Worm (Caenorhabditis elegans) whole organism, young adult: ENCODE measurements around the gene Y57G11C.5.

Source experiments
- B0019.2 ChIP-seq: fragments of 200-800 bp; sonication (Bioruptor generic); conservative IDR thresholded peaks from 2 replicates; pipeline ENCODE4 v1.3.6; 2022; ENCODE audit warnings: missing genetic modification reagents, missing genetic modification characterization, missing compliant biosample characterization
- B0035.1 ChIP-seq: sonication (generic microtip); optimal IDR thresholded peaks from 2 replicates; lab custom pipeline; 2016; ENCODE audit warnings: missing genetic modification characterization, mild to moderate bottlenecking, missing compliant biosample characterization, missing genotype, missing genetic modification reagents
- D2030.7 ChIP-seq: fragments of 200-800 bp; sonication (Bioruptor generic); IDR thresholded peaks from 2 replicates; pipeline ENCODE4 v1.3.6; 2022; ENCODE audit warnings: missing genetic modification reagents, missing genetic modification characterization, missing compliant biosample characterization
- F33H1.4 ChIP-seq: fragments of 200-800 bp; sonication (Bioruptor generic); IDR thresholded peaks from 2 replicates; pipeline ENCODE4 v1.3.6; 2022; ENCODE audit warnings: missing genetic modification reagents, missing genetic modification characterization, missing compliant biosample characterization
- F39B2.1 ChIP-seq: fragments of 200-800 bp; sonication (Bioruptor generic); IDR thresholded peaks from 2 replicates; pipeline ENCODE4 v1.3.6; 2022; ENCODE audit warnings: missing genetic modification reagents, missing genetic modification characterization, missing compliant biosample characterization
- F52B5.7 ChIP-seq: sonication (generic microtip); optimal IDR thresholded peaks from 2 replicates; lab custom pipeline; 2016; ENCODE audit warnings: mild to moderate bottlenecking, missing genetic modification characterization, missing compliant biosample characterization
- K12H6.12 ChIP-seq: fragments of 200-800 bp; sonication (Bioruptor generic); optimal IDR thresholded peaks from 2 replicates; lab custom pipeline; 2018; ENCODE audit warnings: mild to moderate bottlenecking, missing genetic modification characterization, missing compliant biosample characterization
- Y53F4B.3 ChIP-seq: fragments of 200-800 bp; sonication (Bioruptor generic); IDR thresholded peaks from 2 replicates; pipeline ENCODE4 v1.3.6; 2022; ENCODE audit warnings: missing genetic modification reagents, missing genetic modification characterization, missing compliant biosample characterization
- Y95B8A.8 ChIP-seq: fragments of 200-800 bp; sonication (Bioruptor generic); IDR thresholded peaks from 2 replicates; pipeline ENCODE4 v1.3.6; 2022; ENCODE audit warnings: missing genetic modification reagents, missing genetic modification characterization, missing compliant biosample characterization
- ZK185.1 ChIP-seq: sonication (generic microtip); optimal IDR thresholded peaks from 2 replicates; lab custom pipeline; 2016; ENCODE audit warnings: mild to moderate bottlenecking, missing genetic modification characterization, missing compliant biosample characterization; ENCODE audit not compliant: poor library complexity, severe bottlenecking
- aptf-2 ChIP-seq: fragments of 200-800 bp; sonication (Bioruptor generic); conservative IDR thresholded peaks from 2 replicates; pipeline ENCODE4 v1.3.6; 2022; ENCODE audit warnings: missing genetic modification reagents, missing genetic modification characterization, missing compliant biosample characterization
- attf-3 ChIP-seq: fragments of 200-800 bp; sonication (Bioruptor generic); conservative IDR thresholded peaks from 2 replicates; pipeline ENCODE4 v1.3.6; 2022; ENCODE audit warnings: missing genetic modification reagents, missing genetic modification characterization, missing compliant biosample characterization
- attf-6 ChIP-seq: fragments of 200-800 bp; sonication (Bioruptor generic); IDR thresholded peaks from 2 replicates; pipeline ENCODE4 v1.3.6; 2022; ENCODE audit warnings: missing genetic modification reagents, missing genetic modification characterization, missing compliant biosample characterization
- bed-1 ChIP-seq: fragments of 200-800 bp; sonication (Bioruptor generic); IDR thresholded peaks from 2 replicates; pipeline ENCODE4 v1.3.6; 2022; ENCODE audit warnings: missing genetic modification reagents, missing genetic modification characterization, missing compliant biosample characterization
- ccch-3 ChIP-seq: fragments of 200-800 bp; sonication (Bioruptor generic); optimal IDR thresholded peaks from 2 replicates; lab custom pipeline; 2018; ENCODE audit warnings: mild to moderate bottlenecking, missing genetic modification characterization, missing compliant biosample characterization
- ceh-100 ChIP-seq: fragments of 200-800 bp; sonication (Bioruptor generic); IDR thresholded peaks from 2 replicates; pipeline ENCODE4 v1.3.6; 2022; ENCODE audit warnings: missing genetic modification reagents, missing genetic modification characterization, missing compliant biosample characterization
- ceh-27 ChIP-seq: fragments of 200-800 bp; sonication (Bioruptor generic); optimal IDR thresholded peaks from 2 replicates; lab custom pipeline; 2018; ENCODE audit warnings: mild to moderate bottlenecking, missing genetic modification characterization, moderate library complexity, missing compliant biosample characterization
- ceh-40 ChIP-seq: fragments of 200-800 bp; sonication (Bioruptor generic); IDR thresholded peaks from 2 replicates; pipeline ENCODE4 v1.3.6; 2022; ENCODE audit warnings: missing genetic modification characterization, missing compliant biosample characterization
- ceh-58 ChIP-seq: fragments of 200-800 bp; sonication (Bioruptor generic); IDR thresholded peaks from 2 replicates; pipeline ENCODE4 v1.3.6; 2022; ENCODE audit warnings: missing genetic modification characterization, missing compliant biosample characterization
- ceh-79 ChIP-seq: sonication (generic microtip); optimal IDR thresholded peaks from 2 replicates; lab custom pipeline; 2017; ENCODE audit warnings: mild to moderate bottlenecking, missing genetic modification characterization, missing compliant biosample characterization
- dpff-1 ChIP-seq: sonication (generic microtip); optimal IDR thresholded peaks from 2 replicates; lab custom pipeline; 2017; ENCODE audit warnings: mild to moderate bottlenecking, missing genetic modification characterization, missing compliant biosample characterization
- egl-18 ChIP-seq: fragments of 200-800 bp; sonication (Bioruptor generic); IDR thresholded peaks from 2 replicates; pipeline ENCODE4 v1.3.6; 2022; ENCODE audit warnings: missing genetic modification reagents, missing genetic modification characterization, missing compliant biosample characterization
- egl-44 ChIP-seq: fragments of 200-800 bp; sonication (Bioruptor generic); IDR thresholded peaks from 2 replicates; pipeline ENCODE4 v1.3.6; 2022; ENCODE audit warnings: missing genetic modification reagents, missing genetic modification characterization, missing compliant biosample characterization
- ets-4 ChIP-seq: fragments of 200-800 bp; sonication (Bioruptor generic); optimal IDR thresholded peaks from 2 replicates; lab custom pipeline; 2018; ENCODE audit warnings: mild to moderate bottlenecking, missing genetic modification characterization, missing compliant biosample characterization
- fkh-3 ChIP-seq: sonication (generic microtip); optimal IDR thresholded peaks from 2 replicates; lab custom pipeline; 2016; ENCODE audit warnings: mild to moderate bottlenecking, missing genetic modification characterization, missing compliant biosample characterization
- gei-17 ChIP-seq: fragments of 200-800 bp; sonication (Bioruptor generic); optimal IDR thresholded peaks from 2 replicates; lab custom pipeline; 2018; ENCODE audit warnings: mild to moderate bottlenecking, missing genetic modification characterization, missing compliant biosample characterization
- hsf-1 ChIP-seq: fragments of 200-800 bp; sonication (Bioruptor generic); IDR thresholded peaks from 2 replicates; pipeline ENCODE4 v1.3.6; 2022; ENCODE audit warnings: missing genetic modification reagents, missing genetic modification characterization, missing compliant biosample characterization
- lag-1 ChIP-seq: fragments of 200-800 bp; sonication (Bioruptor generic); IDR thresholded peaks from 2 replicates; pipeline ENCODE4 v1.3.6; 2022; ENCODE audit warnings: missing genetic modification reagents, missing genetic modification characterization, missing compliant biosample characterization
- lin-40 ChIP-seq: sonication (generic microtip); optimal IDR thresholded peaks from 2 replicates; lab custom pipeline; 2016; ENCODE audit warnings: missing genetic modification characterization, mild to moderate bottlenecking, missing compliant biosample characterization, missing genotype, missing genetic modification reagents
- lsy-27 ChIP-seq: sonication (generic microtip); optimal IDR thresholded peaks from 2 replicates; lab custom pipeline; 2017; ENCODE audit warnings: missing genetic modification characterization, mild to moderate bottlenecking, missing compliant biosample characterization, antibody characterized with exemption, missing genotype, borderline replicate concordance; ENCODE audit not compliant: insufficient read depth
- madf-3 ChIP-seq: fragments of 200-800 bp; sonication (Bioruptor generic); IDR thresholded peaks from 2 replicates; pipeline ENCODE4 v1.3.6; 2022; ENCODE audit warnings: missing genetic modification reagents, missing genetic modification characterization, missing compliant biosample characterization
- madf-8 ChIP-seq: fragments of 200-800 bp; sonication (Bioruptor generic); conservative IDR thresholded peaks from 2 replicates; pipeline ENCODE4 v1.3.6; 2022; ENCODE audit warnings: missing genetic modification reagents, missing genetic modification characterization, missing compliant biosample characterization
- mel-28 ChIP-seq: sonication (generic microtip); optimal IDR thresholded peaks from 2 replicates; lab custom pipeline; 2016; ENCODE audit warnings: borderline replicate concordance, mild to moderate bottlenecking, missing genetic modification characterization, missing compliant biosample characterization
- nfya-1 ChIP-seq: sonication (generic microtip); optimal IDR thresholded peaks from 2 replicates; lab custom pipeline; 2017; ENCODE audit warnings: antibody characterized with exemption, missing compliant biosample characterization, missing genetic modification characterization, borderline replicate concordance; ENCODE audit not compliant: insufficient read depth
- nfya-2 ChIP-seq: fragments of 200-800 bp; sonication (Bioruptor generic); IDR thresholded peaks from 2 replicates; pipeline ENCODE4 v1.3.6; 2022; ENCODE audit warnings: missing genetic modification reagents, missing genetic modification characterization, missing compliant biosample characterization
- nhr-120 ChIP-seq: fragments of 200-800 bp; sonication (Bioruptor generic); IDR thresholded peaks from 2 replicates; pipeline ENCODE4 v1.3.6; 2022; ENCODE audit warnings: missing genetic modification characterization, missing compliant biosample characterization
- nhr-179 ChIP-seq: sonication (generic microtip); optimal IDR thresholded peaks from 2 replicates; lab custom pipeline; 2016; ENCODE audit warnings: mild to moderate bottlenecking, missing genetic modification characterization, missing compliant biosample characterization
- pbrm-1 ChIP-seq: fragments of 200-800 bp; sonication (Bioruptor generic); IDR thresholded peaks from 2 replicates; pipeline ENCODE4 v1.3.6; 2022; ENCODE audit warnings: missing genetic modification reagents, missing genetic modification characterization, missing compliant biosample characterization
- rpc-1 ChIP-seq, 2 experiments: fragments of 150-350 bp in 1 of 2; sonication (generic microtip) in 1 of 2; optimal IDR thresholded peaks; 2 replicates each; lab custom pipeline; 2014 to 2018; ENCODE audit warnings: missing biosample characterization in 1 of 2, missing genetic modification characterization in 1 of 2, missing genetic modification reagents in 1 of 2, missing genotype in 1 of 2
- sea-2 ChIP-seq: fragments of 200-800 bp; sonication (Bioruptor generic); IDR thresholded peaks from 2 replicates; pipeline ENCODE4 v1.3.6; 2022; ENCODE audit warnings: missing genetic modification characterization, missing compliant biosample characterization
- snpc-1.1 ChIP-seq: sonication (generic microtip); optimal IDR thresholded peaks from 2 replicates; lab custom pipeline; 2017; ENCODE audit warnings: missing genetic modification characterization, mild to moderate bottlenecking, missing compliant biosample characterization, antibody characterized with exemption, moderate library complexity, missing genotype, missing genetic modification reagents; ENCODE audit not compliant: insufficient read depth
- snpc-1.3 ChIP-seq: sonication (generic microtip); optimal IDR thresholded peaks from 2 replicates; lab custom pipeline; 2017; ENCODE audit warnings: missing genetic modification characterization, mild to moderate bottlenecking, missing compliant biosample characterization, antibody characterized with exemption, moderate library complexity, missing genotype, missing genetic modification reagents; ENCODE audit not compliant: insufficient read depth
- tbp1 ChIP-seq: fragments of 200-800 bp; sonication (Bioruptor generic); optimal IDR thresholded peaks from 2 replicates; lab custom pipeline; 2018; ENCODE audit warnings: mild to moderate bottlenecking, missing genetic modification characterization, missing compliant biosample characterization
- unc-130 ChIP-seq: sonication (generic microtip); optimal IDR thresholded peaks from 2 replicates; lab custom pipeline; 2016; ENCODE audit warnings: missing genetic modification reagents, missing genetic modification characterization, missing compliant biosample characterization
- zim-3 ChIP-seq: sonication (generic microtip); optimal IDR thresholded peaks from 2 replicates; lab custom pipeline; 2017; ENCODE audit warnings: mild to moderate bottlenecking, missing genetic modification characterization, moderate library complexity, missing compliant biosample characterization
- ztf-18 ChIP-seq: sonication (generic microtip); optimal IDR thresholded peaks from 2 replicates; lab custom pipeline; 2016; ENCODE audit warnings: missing genotype, mild to moderate bottlenecking, missing genetic modification characterization, missing compliant biosample characterization
- ztf-6 ChIP-seq: fragments of 200-800 bp; sonication (Bioruptor generic); IDR thresholded peaks from 2 replicates; pipeline ENCODE4 v1.3.6; 2022; ENCODE audit warnings: missing genetic modification reagents, missing genetic modification characterization, missing compliant biosample characterization

The Y57G11C.5 gene

DNA sequence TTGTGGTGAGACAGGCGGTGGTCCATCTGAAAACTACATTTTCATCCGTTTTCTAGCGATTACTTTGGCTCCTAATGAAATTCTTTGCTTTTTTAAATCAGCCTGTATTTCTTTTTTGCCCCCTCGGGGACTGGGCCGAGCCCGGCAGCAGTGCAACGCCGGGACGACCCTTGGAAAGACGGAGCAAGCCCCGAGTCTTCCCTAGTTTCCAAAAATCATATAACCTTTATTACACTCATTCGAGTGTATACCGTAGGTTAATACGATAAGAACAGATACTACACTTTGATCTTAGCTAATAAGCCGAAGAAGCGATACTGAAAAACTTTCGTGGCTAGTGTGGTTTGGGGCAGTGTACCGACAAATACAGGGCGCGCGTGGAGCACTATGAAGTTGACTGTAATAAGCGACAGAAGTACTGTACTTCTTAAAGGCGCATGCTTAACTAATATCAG lies 490 bp downstream of the Y57G11C.5 start (continued):
- TF ChIP-seq ceh-100 (GFP tag; lab: Robert Waterston, UW) = peak; percentile 70
- peak; percentile 96 for TF ChIP-seq snpc-1.1 (tag; lab: Kevin White, UChicago)
- peak; percentile 98 for TF ChIP-seq D2030.7 (GFP tag; lab: Robert Waterston, UW)
- TF ChIP-seq ztf-18 (tag; lab: Kevin White, UChicago) = peak; percentile 54
- no peak for TF ChIP-seq zim-3 (tag; lab: Kevin White, UChicago)
- TF ChIP-seq pbrm-1 (GFP tag; lab: Robert Waterston, UW) = peak; percentile 96
- peak; percentile 42 for TF ChIP-seq lsy-27 (tag; lab: Kevin White, UChicago)
- TF ChIP-seq Y53F4B.3 (GFP tag; lab: Robert Waterston, UW) = peak; percentile 72
- 0 out of 2 replicates have a peak, but pooled peaks have one; percentile 47 for TF ChIP-seq Y95B8A.8 (GFP tag; lab: Robert Waterston, UW)
- TF ChIP-seq madf-8 (GFP tag; lab: Robert Waterston, UW) = peak; percentile 99
- TF ChIP-seq attf-3 (GFP tag; lab: Robert Waterston, UW) = peak; percentile 44
- TF ChIP-seq ccch-3 (GFP tag; lab: Kevin White, UChicago) = no peak
- no peak for TF ChIP-seq K12H6.12 (tag; lab: Kevin White, UChicago)
- no peak for TF ChIP-seq ceh-58
- no peak for TF ChIP-seq ceh-79 (tag; lab: Kevin White, UChicago)
- TF ChIP-seq F52B5.7 (tag; lab: Kevin White, UChicago) = no peak
- 0 out of 2 replicates have a peak, but pooled peaks have one; percentile 1 for TF ChIP-seq B0019.2 (GFP tag; lab: Robert Waterston, UW)
- TF ChIP-seq gei-17 (GFP tag; lab: Kevin White, UChicago) = no peak
- no peak for TF ChIP-seq rpc-1 (optimal IDR thresholded peaks at IDR 0.05; lab: Kevin White, UChicago)
- peak; percentile 7 for TF ChIP-seq rpc-1 (tag; optimal IDR thresholded peaks at IDR 0.05; lab: Kevin White, UChicago)
- TF ChIP-seq lag-1 (GFP tag; lab: Robert Waterston, UW) = no peak
- TF ChIP-seq snpc-1.3 (tag; lab: Kevin White, UChicago) = peak; percentile 95
- TF ChIP-seq sea-2 (GFP tag; lab: Robert Waterston, UW) = 0 out of 2 replicates have a peak, but pooled peaks have one; percentile 49
- TF ChIP-seq B0035.1 = no peak
- TF ChIP-seq unc-130 = peak; percentile 27
- TF ChIP-seq nhr-120 (GFP tag; lab: Robert Waterston, UW) = no peak
- TF ChIP-seq ztf-6 = no peak
- TF ChIP-seq F39B2.1 = 0 out of 2 replicates have a peak, but pooled peaks have one; percentile 14
- TF ChIP-seq mel-28 (tag; lab: Kevin White, UChicago) = no peak
- TF ChIP-seq egl-18 (GFP tag; lab: Robert Waterston, UW) = no peak
- peak; percentile 80 for TF ChIP-seq tbp1 (GFP tag; lab: Kevin White, UChicago)
- 0 out of 2 replicates have a peak, but pooled peaks have one; percentile 43 for TF ChIP-seq nfya-2 (GFP tag; lab: Robert Waterston, UW)
- 0 out of 2 replicates have a peak, but pooled peaks have one; percentile 31 for TF ChIP-seq ceh-40 (GFP tag; lab: Robert Waterston, UW)
- peak; percentile 100 for TF ChIP-seq attf-6
- TF ChIP-seq F33H1.4 = peak; percentile 72
- no peak for TF ChIP-seq ZK185.1 (tag; lab: Kevin White, UChicago)
- TF ChIP-seq hsf-1 (GFP tag; lab: Robert Waterston, UW) = peak; percentile 57
- TF ChIP-seq egl-44 (GFP tag; lab: Robert Waterston, UW) = 0 out of 2 replicates have a peak, but pooled peaks have one; percentile 26
- TF ChIP-seq nhr-179 (tag; lab: Kevin White, UChicago) = no peak
- no peak for TF ChIP-seq ets-4 (GFP tag; lab: Kevin White, UChicago)
- TF ChIP-seq ceh-27 (GFP tag; lab: Kevin White, UChicago) = peak; percentile 27
- no peak for TF ChIP-seq nfya-1 (tag; lab: Kevin White, UChicago)
- no peak for TF ChIP-seq bed-1 (GFP tag; lab: Robert Waterston, UW)
- TF ChIP-seq dpff-1 (tag; lab: Kevin White, UChicago) = no peak
- no peak for TF ChIP-seq fkh-3 (tag; lab: Kevin White, UChicago)
- no peak for TF ChIP-seq lin-40 (tag; lab: Kevin White, UChicago)
- peak; percentile 52; the same call in 1 of the 2 replicates for TF ChIP-seq aptf-2 (GFP tag; lab: Robert Waterston, UW)
- 0 out of 2 replicates have a peak, but pooled peaks have one; percentile 45 for TF ChIP-seq madf-3 (GFP tag; lab: Robert Waterston, UW)
